Worm (Caenorhabditis elegans) whole organism, L3 larva: Measurements from ENCODE around the gene sas-4.

ENCODE experiments used
- R02D3.7 ChIP-seq: fragments of 150-350 bp; optimal IDR thresholded peaks from 2 replicates; lab custom pipeline; 2014; ENCODE audit warnings: missing biosample characterization, missing genetic modification characterization
- aly-2 ChIP-seq: fragments of 150-350 bp; optimal IDR thresholded peaks from 2 replicates; lab custom pipeline; 2014; ENCODE audit warnings: missing biosample characterization, missing genetic modification characterization
- ama-1 ChIP-seq: fragments of 150-350 bp; optimal IDR thresholded peaks from 2 replicates; lab custom pipeline; 2018
- ceh-82 ChIP-seq: fragments of 150-350 bp; optimal IDR thresholded peaks from 2 replicates; lab custom pipeline; 2014; ENCODE audit warnings: missing biosample characterization, missing genetic modification characterization
- daf-12 ChIP-seq: fragments of 150-350 bp; optimal IDR thresholded peaks from 2 replicates; lab custom pipeline; 2014; ENCODE audit warnings: missing biosample characterization, missing genetic modification reagents, missing genetic modification characterization
- lin-15B ChIP-seq: fragments of 150-350 bp; optimal IDR thresholded peaks from 2 replicates; lab custom pipeline; 2014; ENCODE audit warnings: missing biosample characterization, missing genetic modification characterization
- lin-39 ChIP-seq: fragments of 150-350 bp; optimal IDR thresholded peaks from 2 replicates; lab custom pipeline; 2018; ENCODE audit warnings: missing biosample characterization, missing genetic modification reagents, missing genetic modification characterization
- nhr-12 ChIP-seq: fragments of 150-350 bp; optimal IDR thresholded peaks from 2 replicates; lab custom pipeline; 2014; ENCODE audit warnings: missing biosample characterization, missing genetic modification characterization
- nhr-237 ChIP-seq: fragments of 150-350 bp; optimal IDR thresholded peaks from 2 replicates; lab custom pipeline; 2014; ENCODE audit warnings: missing biosample characterization, missing genetic modification characterization
- nhr-28 ChIP-seq: fragments of 150-350 bp; optimal IDR thresholded peaks from 2 replicates; lab custom pipeline; 2014; ENCODE audit warnings: missing biosample characterization, missing genetic modification characterization
- pha-4 ChIP-seq: fragments of 150-350 bp; optimal IDR thresholded peaks from 2 replicates; lab custom pipeline; 2014; ENCODE audit warnings: missing biosample characterization, missing genetic modification reagents, missing genetic modification characterization
- pqm-1 ChIP-seq: fragments of 150-350 bp; optimal IDR thresholded peaks from 2 replicates; lab custom pipeline; 2017; ENCODE audit warnings: missing biosample characterization, missing genetic modification characterization, inconsistent platforms
- unc-39 ChIP-seq: sonication (generic microtip); optimal IDR thresholded peaks from 4 replicates; lab custom pipeline; 2017; ENCODE audit warnings: missing biosample characterization, missing genetic modification characterization

DNA sequence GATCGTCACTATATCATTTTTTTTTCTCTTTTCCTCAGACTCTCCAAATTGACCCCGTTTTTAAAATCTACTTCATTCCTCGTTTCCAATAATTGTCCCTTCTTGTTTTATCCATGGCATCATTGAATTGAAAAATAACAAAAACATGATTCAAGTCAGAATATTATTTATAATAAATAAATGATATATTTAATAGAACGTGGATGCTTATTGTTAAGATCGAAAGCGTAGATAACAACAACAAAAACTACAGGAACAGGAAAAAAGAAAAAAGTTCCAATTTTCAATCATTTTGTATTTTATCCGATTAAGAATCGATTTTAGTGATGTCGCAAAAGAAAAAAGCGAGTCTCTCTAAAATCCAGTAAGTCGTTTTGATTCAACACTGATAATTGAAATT lies 6.0 kb downstream of the sas-4 start, which contains the start of gene F10E9.2:
- no peak for TF ChIP-seq ama-1
- TF ChIP-seq lin-39 (tag; lab: Kevin White, UChicago): no peak
- TF ChIP-seq R02D3.7 (tag; lab: Kevin White, UChicago): no peak
- TF ChIP-seq nhr-28 (tag; lab: Kevin White, UChicago): no peak
- no peak for TF ChIP-seq nhr-237 (tag; lab: Kevin White, UChicago)
- TF ChIP-seq lin-15B (tag; lab: Kevin White, UChicago): no peak
- no peak for TF ChIP-seq aly-2 (tag; lab: Kevin White, UChicago)
- no peak for TF ChIP-seq pha-4
- no peak for TF ChIP-seq nhr-12 (tag; lab: Kevin White, UChicago)
- no peak for TF ChIP-seq pqm-1 (tag; lab: Kevin White, UChicago)
- no peak for TF ChIP-seq daf-12
- TF ChIP-seq unc-39: no peak
- TF ChIP-seq ceh-82 (tag; lab: Kevin White, UChicago): no peak
